Worm (Caenorhabditis elegans) whole organism, L1 larva: ENCODE data around the gene zim-1.

Experiments used
- C04F5.9 ChIP-seq: sonication (generic microtip); optimal IDR thresholded peaks from 2 replicates; lab custom pipeline; 2016; ENCODE audit warnings: missing genetic modification characterization, missing compliant biosample characterization
- C34B4.2 ChIP-seq: sonication (generic microtip); optimal IDR thresholded peaks from 2 replicates; lab custom pipeline; 2017; ENCODE audit warnings: mild to moderate bottlenecking, missing genetic modification characterization, missing compliant biosample characterization
- Y116A8C.19 ChIP-seq: sonication (generic microtip); optimal IDR thresholded peaks from 2 replicates; lab custom pipeline; 2016; ENCODE audit warnings: missing compliant biosample characterization, missing genetic modification characterization, borderline replicate concordance
- aha-1 ChIP-seq: fragments of 150-350 bp; optimal IDR thresholded peaks from 2 replicates; lab custom pipeline; 2014; ENCODE audit warnings: missing biosample characterization, missing genetic modification characterization
- ceh-63 ChIP-seq: fragments of 200-800 bp; sonication (Bioruptor generic); optimal IDR thresholded peaks from 2 replicates; lab custom pipeline; 2018; ENCODE audit warnings: mild to moderate bottlenecking, missing genetic modification characterization, missing compliant biosample characterization
- ceh-82 ChIP-seq, 3 experiments: fragments of 150-350 bp in 1 of 3; sonication (generic microtip) in 2 of 3; optimal IDR thresholded peaks; 2 replicates each; lab custom pipeline; 2014 to 2017; ENCODE audit warnings: missing biosample characterization in 3 of 3, missing genetic modification characterization in 3 of 3
- ceh-90 ChIP-seq: sonication (generic microtip); optimal IDR thresholded peaks from 2 replicates; lab custom pipeline; 2016; ENCODE audit warnings: missing genetic modification characterization, missing compliant biosample characterization
- dpl-1 ChIP-seq, 3 experiments: fragments of 150-350 bp in 2 of 3; sonication (generic microtip) in 1 of 3; optimal IDR thresholded peaks; 2 replicates each; lab custom pipeline; 2014 to 2017; ENCODE audit warnings: missing biosample characterization in 3 of 3, missing genetic modification characterization in 3 of 3, missing genetic modification reagents in 3 of 3
- dsc-1 ChIP-seq: sonication (generic microtip); optimal IDR thresholded peaks from 2 replicates; lab custom pipeline; 2016; ENCODE audit warnings: mild to moderate bottlenecking, missing genetic modification characterization, missing compliant biosample characterization
- efl-1 ChIP-seq, 4 experiments: fragments of 150-350 bp; optimal IDR thresholded peaks in 3 of 4; peaks in 1 of 4; 1 replicate in 1 of 4; 2 replicates in 3 of 4; lab custom pipeline; 2014; ENCODE audit warnings: missing biosample characterization in 2 of 4, missing genetic modification characterization in 2 of 4, missing genetic modification reagents in 2 of 4
- efl-3 ChIP-seq: fragments of 200-800 bp; sonication (Bioruptor generic); optimal IDR thresholded peaks from 2 replicates; lab custom pipeline; 2018; ENCODE audit warnings: mild to moderate bottlenecking, missing genetic modification characterization, missing compliant biosample characterization
- elt-2 ChIP-seq: sonication (generic microtip); optimal IDR thresholded peaks from 2 replicates; lab custom pipeline; 2016; ENCODE audit warnings: missing genetic modification characterization, mild to moderate bottlenecking, inconsistent platforms, missing compliant biosample characterization, missing genetic modification reagents
- fkh-4 ChIP-seq: sonication (generic microtip); optimal IDR thresholded peaks from 2 replicates; lab custom pipeline; 2016; ENCODE audit warnings: missing compliant biosample characterization, missing genetic modification characterization, borderline replicate concordance
- fkh-8 ChIP-seq: sonication (generic microtip); optimal IDR thresholded peaks from 2 replicates; lab custom pipeline; 2016; ENCODE audit warnings: mild to moderate bottlenecking, missing genetic modification characterization, missing compliant biosample characterization
- fos-1 ChIP-seq: fragments of 150-350 bp; optimal IDR thresholded peaks from 2 replicates; lab custom pipeline; 2014; ENCODE audit warnings: missing biosample characterization, missing genetic modification characterization
- grh-1 ChIP-seq: fragments of 200-800 bp; sonication (Bioruptor generic); IDR thresholded peaks from 2 replicates; pipeline ENCODE4 v1.3.6; 2022; ENCODE audit warnings: missing genetic modification reagents, missing genetic modification characterization, missing compliant biosample characterization
- hlh-17 ChIP-seq: fragments of 200-800 bp; sonication (Bioruptor generic); optimal IDR thresholded peaks from 2 replicates; lab custom pipeline; 2018; ENCODE audit warnings: missing genetic modification characterization, mild to moderate bottlenecking, missing compliant biosample characterization, moderate library complexity, borderline replicate concordance
- hlh-4 ChIP-seq: sonication (generic microtip); optimal IDR thresholded peaks from 2 replicates; lab custom pipeline; 2016; ENCODE audit warnings: mild to moderate bottlenecking, missing genetic modification characterization, missing compliant biosample characterization
- hpl-2 ChIP-seq: fragments of 150-350 bp; optimal IDR thresholded peaks from 2 replicates; lab custom pipeline; 2014; ENCODE audit warnings: missing biosample characterization, missing genetic modification reagents, missing genetic modification characterization
- irx-1 ChIP-seq: sonication (generic microtip); optimal IDR thresholded peaks from 2 replicates; lab custom pipeline; 2016; ENCODE audit warnings: missing genetic modification characterization, missing compliant biosample characterization
- isw-1 ChIP-seq: fragments of 200-800 bp; sonication (Bioruptor generic); IDR thresholded peaks from 2 replicates; pipeline ENCODE4 v1.3.6; 2022; ENCODE audit warnings: missing genetic modification characterization, missing compliant biosample characterization
- lin-14 ChIP-seq: fragments of 200-800 bp; sonication (Bioruptor generic); optimal IDR thresholded peaks from 2 replicates; lab custom pipeline; 2018; ENCODE audit warnings: mild to moderate bottlenecking, missing genetic modification characterization, moderate library complexity, missing compliant biosample characterization
- lin-15B ChIP-seq: fragments of 150-350 bp; sonication (generic microtip); optimal IDR thresholded peaks from 3 replicates; lab custom pipeline; 2014; ENCODE audit warnings: missing biosample characterization, missing genetic modification characterization
- lin-35 ChIP-seq, 2 experiments: fragments of 150-350 bp; optimal IDR thresholded peaks; 2 replicates each; lab custom pipeline; 2014; ENCODE audit warnings: missing biosample characterization in 2 of 2, missing genetic modification characterization in 2 of 2, missing genetic modification reagents in 2 of 2
- lin-39 ChIP-seq: fragments of 150-350 bp; optimal IDR thresholded peaks from 2 replicates; lab custom pipeline; 2014; ENCODE audit warnings: missing biosample characterization, missing genetic modification reagents, missing genetic modification characterization
- lsy-2 ChIP-seq, 2 experiments: fragments of 150-350 bp; optimal IDR thresholded peaks; 2 replicates each; lab custom pipeline; 2014; ENCODE audit warnings: missing biosample characterization in 2 of 2, missing genetic modification characterization in 2 of 2
- mab-9 ChIP-seq: fragments of 200-800 bp; sonication (Bioruptor generic); IDR thresholded peaks from 2 replicates; pipeline ENCODE4 v1.3.6; 2022; ENCODE audit warnings: missing genetic modification reagents, missing genetic modification characterization, missing compliant biosample characterization
- mef-2 ChIP-seq: fragments of 150-350 bp; optimal IDR thresholded peaks from 2 replicates; lab custom pipeline; 2014; ENCODE audit warnings: missing biosample characterization, missing genetic modification characterization
- mep-1 ChIP-seq: fragments of 150-350 bp; optimal IDR thresholded peaks from 2 replicates; lab custom pipeline; 2014; ENCODE audit warnings: missing biosample characterization, missing genetic modification characterization
- nhr-20 ChIP-seq: sonication (generic microtip); optimal IDR thresholded peaks from 2 replicates; lab custom pipeline; 2016; ENCODE audit warnings: mild to moderate bottlenecking, missing genetic modification characterization, missing compliant biosample characterization
- nhr-28 ChIP-seq: fragments of 150-350 bp; optimal IDR thresholded peaks from 2 replicates; lab custom pipeline; 2014; ENCODE audit warnings: missing biosample characterization, missing genetic modification characterization
- nhr-47 ChIP-seq: sonication (generic microtip); optimal IDR thresholded peaks from 2 replicates; lab custom pipeline; 2016; ENCODE audit warnings: mild to moderate bottlenecking, missing genetic modification characterization, moderate library complexity, missing compliant biosample characterization
- nhr-71 ChIP-seq: sonication (generic microtip); optimal IDR thresholded peaks from 2 replicates; lab custom pipeline; 2016; ENCODE audit warnings: mild to moderate bottlenecking, missing genetic modification characterization, moderate library complexity, missing compliant biosample characterization
- nhr-90 ChIP-seq: sonication (generic microtip); optimal IDR thresholded peaks from 2 replicates; lab custom pipeline; 2016; ENCODE audit warnings: mild to moderate bottlenecking, missing genetic modification characterization, missing compliant biosample characterization; ENCODE audit not compliant: poor library complexity
- pag-3 ChIP-seq: sonication (generic microtip); optimal IDR thresholded peaks from 2 replicates; lab custom pipeline; 2017; ENCODE audit warnings: missing genetic modification characterization, mild to moderate bottlenecking, missing compliant biosample characterization, antibody characterized with exemption, borderline replicate concordance; ENCODE audit not compliant: insufficient read depth
- pax-3 ChIP-seq: fragments of 200-800 bp; sonication (Bioruptor generic); optimal IDR thresholded peaks from 2 replicates; lab custom pipeline; 2018; ENCODE audit warnings: mild to moderate bottlenecking, missing genetic modification characterization, moderate library complexity, missing compliant biosample characterization
- rnt-1 ChIP-seq: sonication (generic microtip); optimal IDR thresholded peaks from 2 replicates; lab custom pipeline; 2016; ENCODE audit warnings: mild to moderate bottlenecking, missing genetic modification characterization, moderate library complexity, missing compliant biosample characterization
- snpc-4 ChIP-seq: fragments of 150-350 bp; optimal IDR thresholded peaks from 2 replicates; lab custom pipeline; 2014; ENCODE audit warnings: missing biosample characterization, missing genetic modification characterization
- snu-23 ChIP-seq: sonication (generic microtip); optimal IDR thresholded peaks from 2 replicates; lab custom pipeline; 2016; ENCODE audit warnings: missing genetic modification characterization, missing compliant biosample characterization
- sptf-1 ChIP-seq: fragments of 150-350 bp; optimal IDR thresholded peaks from 2 replicates; lab custom pipeline; 2014; ENCODE audit warnings: missing biosample characterization, missing genetic modification characterization
- sup-37 ChIP-seq: fragments of 200-800 bp; sonication (Bioruptor generic); optimal IDR thresholded peaks from 2 replicates; lab custom pipeline; 2018; ENCODE audit warnings: mild to moderate bottlenecking, missing genetic modification characterization, missing compliant biosample characterization
- tbx-2 ChIP-seq: sonication (generic microtip); optimal IDR thresholded peaks from 2 replicates; lab custom pipeline; 2016; ENCODE audit warnings: missing genetic modification characterization, missing compliant biosample characterization
- unc-130 ChIP-seq: fragments of 150-350 bp; optimal IDR thresholded peaks from 2 replicates; lab custom pipeline; 2017; ENCODE audit warnings: missing biosample characterization, missing genetic modification characterization, inconsistent platforms
- unc-86 ChIP-seq: sonication (generic microtip); optimal IDR thresholded peaks from 2 replicates; lab custom pipeline; 2016; ENCODE audit warnings: missing genetic modification characterization, missing compliant biosample characterization
- ztf-4 ChIP-seq: fragments of 150-350 bp; optimal IDR thresholded peaks from 2 replicates; lab custom pipeline; 2014; ENCODE audit warnings: missing biosample characterization, missing genetic modification characterization

Gene zim-1

ce11 chrIV:10511432-10511831, 35.5 kb upstream of the zim-1 start (continued):
- no peak for TF ChIP-seq pax-3 (tag; lab: Kevin White, UChicago)
- no peak for TF ChIP-seq tbx-2 (tag; lab: Kevin White, UChicago)
- TF ChIP-seq elt-2, result peak; percentile 94
- peak; percentile 20 for TF ChIP-seq nhr-47 (tag; lab: Kevin White, UChicago)
- peak in 1 of 3 experiments; percentile 2 for TF ChIP-seq ceh-82 (tag; optimal IDR thresholded peaks at IDR 0.05; lab: Kevin White, UChicago)

- TF ChIP-seq Y116A8C.19 (tag; lab: Kevin White, UChicago) (no peak), dpl-1 (GFP tag; optimal IDR thresholded peaks at IDR 0.05; lab: Kevin White, UChicago) (no peak), lin-39 (no peak), snu-23 (peak; percentile 39), unc-86 (no peak), mep-1 (tag; lab: Kevin White, UChicago) (peak; percentile 41), fkh-4 (tag; lab: Kevin White, UChicago) (peak; percentile 94), irx-1 (no peak), nhr-28 (no peak), lsy-2 (tag; optimal IDR thresholded peaks at IDR 0.05; lab: Kevin White, UChicago) (peak in 1 of 2 experiments; percentile 40), ztf-4 (no peak), sptf-1 (no peak), grh-1 (no peak), nhr-20 (tag; lab: Kevin White, UChicago) (no peak), isw-1 (no peak), fkh-8 (tag; lab: Kevin White, UChicago) (no peak), fos-1 (no peak), ceh-63 (GFP tag; lab: Kevin White, UChicago) (no peak), hlh-17 (GFP tag; lab: Kevin White, UChicago) (no peak), snpc-4 (tag; lab: Kevin White, UChicago) (no peak), lin-14 (GFP tag; lab: Kevin White, UChicago) (peak; percentile 69), efl-1 (optimal IDR thresholded peaks at IDR 0.05; lab: Kevin White, UChicago) (no peak), efl-1 (GFP tag; optimal IDR thresholded peaks at IDR 0.05 in 1 of 2; lab: Kevin White, UChicago) (peak in 1 of 2 experiments; percentile 78), lin-15B (tag; lab: Kevin White, UChicago) (no peak), pag-3 (peak; percentile 77), dsc-1 (peak; percentile 99), aha-1 (tag; lab: Kevin White, UChicago) (no peak), unc-130 (tag; lab: Kevin White, UChicago) (peak; percentile 50), C34B4.2 (tag; lab: Kevin White, UChicago) (no peak), lin-35 (GFP tag; optimal IDR thresholded peaks at IDR 0.05; lab: Kevin White, UChicago) (no peak), nhr-90 (no peak), hpl-2 (GFP tag; lab: Kevin White, UChicago) (no peak), nhr-71 (tag; lab: Kevin White, UChicago) (peak; percentile 53), rnt-1 (peak; percentile 51), sup-37 (GFP tag; lab: Kevin White, UChicago) (no peak), mab-9 (GFP tag; lab: Robert Waterston, UW) (no peak), C04F5.9 (tag; lab: Kevin White, UChicago) (no peak), mef-2 (tag; lab: Kevin White, UChicago) (peak; percentile 10), ceh-90 (tag; lab: Kevin White, UChicago) (no peak), hlh-4 (no peak), efl-3 (GFP tag; lab: Kevin White, UChicago) (no peak)
- TF ChIP-seq, all 84 proteins: peak for 12
These were observed 34.1 kb upstream of the zim-1 start for ce11 chrIV:10512752-10513151.
